Fruit fly (Drosophila melanogaster): Measurements from ENCODE around the gene CG34002.
A peak's percentile ranks its signal among the peaks of the same experiment; 100 is the strongest.

DNA sequence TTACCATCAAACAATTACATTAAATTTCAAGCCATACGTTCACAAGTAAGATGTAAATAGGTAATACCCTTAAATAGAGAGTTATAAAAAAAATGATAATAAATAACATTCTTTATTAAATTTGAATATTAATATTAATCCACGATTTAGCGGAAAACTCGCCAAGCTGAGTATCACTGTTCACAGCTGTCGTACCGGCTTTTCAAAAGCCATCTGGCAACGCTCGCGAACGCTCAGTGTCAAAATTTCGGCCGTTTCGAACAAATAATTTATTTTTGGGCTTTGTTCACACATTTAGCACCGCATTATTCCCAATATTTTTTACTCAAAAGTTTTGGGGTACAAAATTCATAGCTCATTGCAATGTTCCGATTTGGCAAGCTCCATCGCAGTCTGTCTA lies 8.8 kb upstream of the CG34002 start, which contains the start of gene TrpRS-m:
- peak; percentile 81 for TF ChIP-seq achi (GFP tag; optimal IDR thresholded peaks at IDR 0.05)
- TF ChIP-seq CG15336 (GFP tag; IDR thresholded peaks at IDR 0.05): no peak

Measured in whole organism, prepupa.